Worm (Caenorhabditis elegans) whole organism, L1 larva: ENCODE data around the gene F09F7.6.

ENCODE experiments used
- C04F5.9 ChIP-seq: sonication (generic microtip); optimal IDR thresholded peaks from 2 replicates; lab custom pipeline; 2016; ENCODE audit warnings: missing genetic modification characterization, missing compliant biosample characterization
- F16B12.6 ChIP-seq: fragments of 150-350 bp; optimal IDR thresholded peaks from 2 replicates; lab custom pipeline; 2014; ENCODE audit warnings: missing biosample characterization, missing genetic modification characterization
- aly-2 ChIP-seq: fragments of 150-350 bp; optimal IDR thresholded peaks from 2 replicates; lab custom pipeline; 2014; ENCODE audit warnings: missing biosample characterization, missing genetic modification characterization
- blmp-1 ChIP-seq: fragments of 150-350 bp; optimal IDR thresholded peaks from 2 replicates; lab custom pipeline; 2014; ENCODE audit warnings: missing biosample characterization, missing genetic modification characterization
- ceh-63 ChIP-seq: fragments of 200-800 bp; sonication (Bioruptor generic); optimal IDR thresholded peaks from 2 replicates; lab custom pipeline; 2018; ENCODE audit warnings: mild to moderate bottlenecking, missing genetic modification characterization, missing compliant biosample characterization
- ceh-82 ChIP-seq, 3 experiments: fragments of 150-350 bp in 1 of 3; sonication (generic microtip) in 2 of 3; optimal IDR thresholded peaks; 2 replicates each; lab custom pipeline; 2014 to 2017; ENCODE audit warnings: missing biosample characterization in 3 of 3, missing genetic modification characterization in 3 of 3
- ces-1 ChIP-seq: fragments of 150-350 bp; optimal IDR thresholded peaks from 2 replicates; lab custom pipeline; 2014; ENCODE audit warnings: missing biosample characterization, missing genetic modification reagents, missing genetic modification characterization
- dsc-1 ChIP-seq: sonication (generic microtip); optimal IDR thresholded peaks from 2 replicates; lab custom pipeline; 2016; ENCODE audit warnings: mild to moderate bottlenecking, missing genetic modification characterization, missing compliant biosample characterization
- efl-1 ChIP-seq, 4 experiments: fragments of 150-350 bp; optimal IDR thresholded peaks in 3 of 4; peaks in 1 of 4; 1 replicate in 1 of 4; 2 replicates in 3 of 4; lab custom pipeline; 2014; ENCODE audit warnings: missing biosample characterization in 2 of 4, missing genetic modification characterization in 2 of 4, missing genetic modification reagents in 2 of 4
- efl-3 ChIP-seq: fragments of 200-800 bp; sonication (Bioruptor generic); optimal IDR thresholded peaks from 2 replicates; lab custom pipeline; 2018; ENCODE audit warnings: mild to moderate bottlenecking, missing genetic modification characterization, missing compliant biosample characterization
- egl-13 ChIP-seq: sonication (generic microtip); optimal IDR thresholded peaks from 2 replicates; lab custom pipeline; 2016; ENCODE audit warnings: missing genotype, missing genetic modification reagents, missing genetic modification characterization, missing compliant biosample characterization
- elt-2 ChIP-seq: sonication (generic microtip); optimal IDR thresholded peaks from 2 replicates; lab custom pipeline; 2016; ENCODE audit warnings: missing genetic modification characterization, mild to moderate bottlenecking, inconsistent platforms, missing compliant biosample characterization, missing genetic modification reagents
- ets-5 ChIP-seq: fragments of 200-800 bp; sonication (Bioruptor generic); IDR thresholded peaks from 2 replicates; pipeline ENCODE4 v1.3.6; 2022; ENCODE audit warnings: missing genetic modification characterization, missing compliant biosample characterization
- fkh-4 ChIP-seq: sonication (generic microtip); optimal IDR thresholded peaks from 2 replicates; lab custom pipeline; 2016; ENCODE audit warnings: missing compliant biosample characterization, missing genetic modification characterization, borderline replicate concordance
- fkh-8 ChIP-seq: sonication (generic microtip); optimal IDR thresholded peaks from 2 replicates; lab custom pipeline; 2016; ENCODE audit warnings: mild to moderate bottlenecking, missing genetic modification characterization, missing compliant biosample characterization
- isw-1 ChIP-seq: fragments of 200-800 bp; sonication (Bioruptor generic); IDR thresholded peaks from 2 replicates; pipeline ENCODE4 v1.3.6; 2022; ENCODE audit warnings: missing genetic modification characterization, missing compliant biosample characterization
- lin-14 ChIP-seq: fragments of 200-800 bp; sonication (Bioruptor generic); optimal IDR thresholded peaks from 2 replicates; lab custom pipeline; 2018; ENCODE audit warnings: mild to moderate bottlenecking, missing genetic modification characterization, moderate library complexity, missing compliant biosample characterization
- lin-15B ChIP-seq: fragments of 150-350 bp; sonication (generic microtip); optimal IDR thresholded peaks from 3 replicates; lab custom pipeline; 2014; ENCODE audit warnings: missing biosample characterization, missing genetic modification characterization
- lin-35 ChIP-seq, 2 experiments: fragments of 150-350 bp; optimal IDR thresholded peaks; 2 replicates each; lab custom pipeline; 2014; ENCODE audit warnings: missing biosample characterization in 2 of 2, missing genetic modification characterization in 2 of 2, missing genetic modification reagents in 2 of 2
- lin-39 ChIP-seq: fragments of 150-350 bp; optimal IDR thresholded peaks from 2 replicates; lab custom pipeline; 2014; ENCODE audit warnings: missing biosample characterization, missing genetic modification reagents, missing genetic modification characterization
- lir-3 ChIP-seq: sonication (generic microtip); optimal IDR thresholded peaks from 2 replicates; lab custom pipeline; 2016; ENCODE audit warnings: mild to moderate bottlenecking, missing genetic modification characterization, moderate library complexity, missing compliant biosample characterization; ENCODE audit not compliant: poor library complexity
- lsy-2 ChIP-seq, 2 experiments: fragments of 150-350 bp; optimal IDR thresholded peaks; 2 replicates each; lab custom pipeline; 2014; ENCODE audit warnings: missing biosample characterization in 2 of 2, missing genetic modification characterization in 2 of 2
- mab-9 ChIP-seq: fragments of 200-800 bp; sonication (Bioruptor generic); IDR thresholded peaks from 2 replicates; pipeline ENCODE4 v1.3.6; 2022; ENCODE audit warnings: missing genetic modification reagents, missing genetic modification characterization, missing compliant biosample characterization
- nhr-11 ChIP-seq: fragments of 150-350 bp; optimal IDR thresholded peaks from 2 replicates; lab custom pipeline; 2014; ENCODE audit warnings: missing biosample characterization, missing genetic modification characterization
- nhr-12 ChIP-seq: sonication (generic microtip); optimal IDR thresholded peaks from 2 replicates; lab custom pipeline; 2017; ENCODE audit warnings: missing biosample characterization, missing genetic modification characterization
- nhr-19 ChIP-seq: fragments of 200-800 bp; sonication (Bioruptor generic); conservative IDR thresholded peaks from 2 replicates; pipeline ENCODE4 v1.3.6; 2022; ENCODE audit warnings: missing genetic modification characterization, missing compliant biosample characterization
- nhr-71 ChIP-seq: sonication (generic microtip); optimal IDR thresholded peaks from 2 replicates; lab custom pipeline; 2016; ENCODE audit warnings: mild to moderate bottlenecking, missing genetic modification characterization, moderate library complexity, missing compliant biosample characterization
- nhr-76 ChIP-seq: sonication (generic microtip); optimal IDR thresholded peaks from 2 replicates; lab custom pipeline; 2017; ENCODE audit warnings: missing biosample characterization, missing genetic modification characterization
- nhr-84 ChIP-seq: sonication (generic microtip); optimal IDR thresholded peaks from 2 replicates; lab custom pipeline; 2017; ENCODE audit warnings: missing biosample characterization, missing genetic modification characterization
- nhr-85 ChIP-seq: sonication (generic microtip); peaks from one replicate; lab custom pipeline; 2016; ENCODE audit warnings: missing genetic modification characterization, inconsistent platforms, missing compliant biosample characterization
- nhr-90 ChIP-seq: sonication (generic microtip); optimal IDR thresholded peaks from 2 replicates; lab custom pipeline; 2016; ENCODE audit warnings: mild to moderate bottlenecking, missing genetic modification characterization, missing compliant biosample characterization; ENCODE audit not compliant: poor library complexity
- pag-3 ChIP-seq: sonication (generic microtip); optimal IDR thresholded peaks from 2 replicates; lab custom pipeline; 2017; ENCODE audit warnings: missing genetic modification characterization, mild to moderate bottlenecking, missing compliant biosample characterization, antibody characterized with exemption, borderline replicate concordance; ENCODE audit not compliant: insufficient read depth
- pqm-1 ChIP-seq: sonication (generic microtip); optimal IDR thresholded peaks from 3 replicates; lab custom pipeline; 2017; ENCODE audit warnings: missing biosample characterization, missing genetic modification characterization
- rnt-1 ChIP-seq: sonication (generic microtip); optimal IDR thresholded peaks from 2 replicates; lab custom pipeline; 2016; ENCODE audit warnings: mild to moderate bottlenecking, missing genetic modification characterization, moderate library complexity, missing compliant biosample characterization
- skn-1 ChIP-seq: fragments of 150-350 bp; optimal IDR thresholded peaks from 2 replicates; lab custom pipeline; 2014; ENCODE audit warnings: missing biosample characterization, missing genetic modification characterization
- sox-4 ChIP-seq: sonication (generic microtip); optimal IDR thresholded peaks from 2 replicates; lab custom pipeline; 2016; ENCODE audit warnings: missing genetic modification characterization, missing compliant biosample characterization
- tbx-2 ChIP-seq: sonication (generic microtip); optimal IDR thresholded peaks from 2 replicates; lab custom pipeline; 2016; ENCODE audit warnings: missing genetic modification characterization, missing compliant biosample characterization
- tlp-1 ChIP-seq: fragments of 150-350 bp; optimal IDR thresholded peaks from 2 replicates; lab custom pipeline; 2014; ENCODE audit warnings: missing biosample characterization, missing genetic modification characterization
- unc-130 ChIP-seq: fragments of 150-350 bp; optimal IDR thresholded peaks from 2 replicates; lab custom pipeline; 2017; ENCODE audit warnings: missing biosample characterization, missing genetic modification characterization, inconsistent platforms
- zag-1 ChIP-seq: fragments of 150-350 bp; optimal IDR thresholded peaks from 2 replicates; lab custom pipeline; 2014; ENCODE audit warnings: missing biosample characterization, missing genetic modification characterization
- zip-4 ChIP-seq: fragments of 200-800 bp; sonication (Bioruptor generic); optimal IDR thresholded peaks from 2 replicates; lab custom pipeline; 2018; ENCODE audit warnings: mild to moderate bottlenecking, missing genetic modification characterization, moderate library complexity, missing compliant biosample characterization

The F09F7.6 gene

DNA sequence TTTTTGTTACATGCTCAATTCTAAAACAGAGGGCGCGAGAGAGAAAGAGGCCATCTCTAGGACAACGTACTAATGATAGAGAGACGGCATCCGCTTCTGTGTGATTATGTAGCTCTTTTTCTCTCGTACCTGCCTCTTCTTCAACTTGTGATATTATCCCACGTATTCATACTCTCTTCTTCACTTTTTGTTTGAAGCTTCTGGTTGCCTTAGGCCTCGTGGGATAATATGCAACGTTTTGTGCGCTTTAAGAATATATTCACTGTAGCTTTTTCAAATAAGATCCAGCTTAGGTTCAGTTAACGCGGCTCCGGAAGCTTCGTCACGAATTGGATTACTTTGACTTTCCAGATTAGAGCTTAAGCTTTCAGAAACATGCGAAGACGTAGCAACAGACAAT, 30.8 kb upstream of the F09F7.6 start, which contains the start of the genes F56D2.8 and uev-2:
TSS of gene F56D2.8 (minus strand) at position 101 of the 400 bp plus-strand sequence.
TSS of gene uev-2 (plus strand) at position 360 of the 400 bp plus-strand sequence.
- TF ChIP-seq fkh-8 (tag; lab: Kevin White, UChicago) (peak; percentile 57), mab-9 (no peak), dsc-1 (tag; lab: Kevin White, UChicago) (peak; percentile 25), lin-39 (tag; lab: Kevin White, UChicago) (no peak), lin-14 (GFP tag; lab: Kevin White, UChicago) (no peak)

DNA sequence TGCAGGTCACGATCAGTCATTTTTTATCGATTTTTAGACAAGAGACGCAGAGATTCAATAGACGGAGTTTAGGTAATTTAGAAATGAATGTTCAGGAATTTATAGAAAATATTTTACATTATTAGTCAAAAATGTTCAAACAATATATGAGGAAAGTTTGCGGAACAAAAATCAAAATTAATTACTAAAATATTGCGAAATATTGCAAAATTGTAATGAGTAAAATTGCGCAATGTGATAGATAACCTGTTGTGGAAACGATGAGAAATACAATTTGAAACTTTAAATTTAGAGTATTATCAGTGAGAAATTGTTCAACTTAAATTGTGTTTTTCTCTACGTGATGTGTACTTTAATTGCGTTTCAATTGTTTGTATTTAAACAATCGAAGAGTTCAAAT, 29.1 kb upstream of the F09F7.6 start, which contains the start of gene F56D2.5:
TSS of gene F56D2.5 (minus strand) at position 371 of the 400 bp plus-strand sequence.
- no peak for TF ChIP-seq fkh-4 (tag; lab: Kevin White, UChicago)
- TF ChIP-seq C04F5.9 (tag; lab: Kevin White, UChicago): no peak
- TF ChIP-seq efl-3 (GFP tag; lab: Kevin White, UChicago): no peak
- no peak for TF ChIP-seq ces-1 (GFP tag; lab: Kevin White, UChicago)
- TF ChIP-seq egl-13 (tag; lab: Kevin White, UChicago): no peak
- TF ChIP-seq zag-1 (tag; lab: Kevin White, UChicago): no peak
- no peak for TF ChIP-seq isw-1 (GFP tag; lab: Robert Waterston, UW)
- TF ChIP-seq lsy-2 (tag; optimal IDR thresholded peaks at IDR 0.05; lab: Kevin White, UChicago): peak in 1 of 2 experiments; percentile 32
- TF ChIP-seq lin-15B (tag; lab: Kevin White, UChicago): no peak
- no peak for TF ChIP-seq aly-2 (tag; lab: Kevin White, UChicago)
- TF ChIP-seq lin-35 (GFP tag; optimal IDR thresholded peaks at IDR 0.05; lab: Kevin White, UChicago): no peak
- TF ChIP-seq unc-130 (tag; lab: Kevin White, UChicago): no peak
- peak; percentile 90 for TF ChIP-seq zip-4 (GFP tag; lab: Kevin White, UChicago)
- TF ChIP-seq nhr-11 (tag; lab: Kevin White, UChicago): no peak
- no peak for TF ChIP-seq elt-2
- TF ChIP-seq pag-3: no peak
- TF ChIP-seq nhr-90 (tag; lab: Kevin White, UChicago): no peak
- peak; percentile 69 for TF ChIP-seq skn-1 (tag; lab: Kevin White, UChicago)
- TF ChIP-seq nhr-71 (tag; lab: Kevin White, UChicago): no peak
- TF ChIP-seq ceh-82 (tag; optimal IDR thresholded peaks at IDR 0.05; lab: Kevin White, UChicago): no peak
- TF ChIP-seq nhr-85 (tag; lab: Kevin White, UChicago): no peak
- TF ChIP-seq nhr-76 (tag; lab: Kevin White, UChicago): no peak
- TF ChIP-seq blmp-1 (tag; lab: Kevin White, UChicago): no peak
- TF ChIP-seq efl-1 (optimal IDR thresholded peaks at IDR 0.05; lab: Kevin White, UChicago): peak in 1 of 2 experiments; percentile 6
- no peak for TF ChIP-seq efl-1 (GFP tag; optimal IDR thresholded peaks at IDR 0.05 in 1 of 2; lab: Kevin White, UChicago)
- no peak for TF ChIP-seq rnt-1 (tag; lab: Kevin White, UChicago)
- no peak for TF ChIP-seq lir-3 (tag; lab: Kevin White, UChicago)
- TF ChIP-seq nhr-19: no peak
- TF ChIP-seq ets-5: no peak
- TF ChIP-seq tbx-2 (tag; lab: Kevin White, UChicago): no peak

DNA sequence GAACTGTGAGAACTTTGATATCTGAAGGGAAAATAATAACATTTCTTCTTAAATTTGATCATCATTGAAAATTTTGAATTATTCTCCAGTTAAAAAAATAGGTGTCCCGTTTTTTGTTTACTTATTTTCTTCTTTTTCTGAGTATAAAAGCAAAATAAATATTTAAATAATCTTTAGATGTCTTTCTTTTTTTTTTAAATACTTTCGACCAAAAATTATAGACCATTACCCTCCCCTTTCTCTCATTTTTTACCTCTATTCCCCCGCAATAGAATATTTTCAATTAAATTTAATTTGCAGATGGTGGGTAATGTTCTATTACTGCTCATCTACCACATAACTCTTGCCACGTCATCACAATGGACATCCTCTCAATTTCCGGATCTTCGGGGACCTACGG, 21.8 kb upstream of the F09F7.6 start, which contains the start of gene molo-1:
TSS of gene molo-1 (plus strand) at position 301 of the 400 bp plus-strand sequence.
- TF ChIP-seq nhr-84 (no peak), F16B12.6 (tag; lab: Kevin White, UChicago) (no peak), sox-4 (tag; lab: Kevin White, UChicago) (no peak), ceh-63 (GFP tag; lab: Kevin White, UChicago) (no peak), tbx-2 (tag; lab: Kevin White, UChicago) (no peak), nhr-12 (tag; lab: Kevin White, UChicago) (no peak), nhr-90 (tag; lab: Kevin White, UChicago) (no peak), nhr-19 (no peak), tlp-1 (tag; lab: Kevin White, UChicago) (no peak), pqm-1 (no peak), ets-5 (no peak), lsy-2 (tag; optimal IDR thresholded peaks at IDR 0.05; lab: Kevin White, UChicago) (no peak)
